Worm (Caenorhabditis elegans) whole organism, L1 larva: ENCODE measurements around the gene R09E10.5.

Experiments used
- fkh-8 ChIP-seq: sonication (generic microtip); optimal IDR thresholded peaks from 2 replicates; lab custom pipeline; 2016; ENCODE audit warnings: mild to moderate bottlenecking, missing genetic modification characterization, missing compliant biosample characterization
- hpl-2 ChIP-seq: fragments of 150-350 bp; optimal IDR thresholded peaks from 2 replicates; lab custom pipeline; 2014; ENCODE audit warnings: missing biosample characterization, missing genetic modification reagents, missing genetic modification characterization
- nhr-90 ChIP-seq: sonication (generic microtip); optimal IDR thresholded peaks from 2 replicates; lab custom pipeline; 2016; ENCODE audit warnings: mild to moderate bottlenecking, missing genetic modification characterization, missing compliant biosample characterization; ENCODE audit not compliant: poor library complexity
- rnt-1 ChIP-seq: sonication (generic microtip); optimal IDR thresholded peaks from 2 replicates; lab custom pipeline; 2016; ENCODE audit warnings: mild to moderate bottlenecking, missing genetic modification characterization, moderate library complexity, missing compliant biosample characterization
- snpc-4 ChIP-seq: fragments of 150-350 bp; optimal IDR thresholded peaks from 2 replicates; lab custom pipeline; 2014; ENCODE audit warnings: missing biosample characterization, missing genetic modification characterization
- unc-130 ChIP-seq: fragments of 150-350 bp; optimal IDR thresholded peaks from 2 replicates; lab custom pipeline; 2017; ENCODE audit warnings: missing biosample characterization, missing genetic modification characterization, inconsistent platforms
- zag-1 ChIP-seq: fragments of 150-350 bp; optimal IDR thresholded peaks from 2 replicates; lab custom pipeline; 2014; ENCODE audit warnings: missing biosample characterization, missing genetic modification characterization
- ztf-4 ChIP-seq: fragments of 150-350 bp; optimal IDR thresholded peaks from 2 replicates; lab custom pipeline; 2014; ENCODE audit warnings: missing biosample characterization, missing genetic modification characterization

DNA sequence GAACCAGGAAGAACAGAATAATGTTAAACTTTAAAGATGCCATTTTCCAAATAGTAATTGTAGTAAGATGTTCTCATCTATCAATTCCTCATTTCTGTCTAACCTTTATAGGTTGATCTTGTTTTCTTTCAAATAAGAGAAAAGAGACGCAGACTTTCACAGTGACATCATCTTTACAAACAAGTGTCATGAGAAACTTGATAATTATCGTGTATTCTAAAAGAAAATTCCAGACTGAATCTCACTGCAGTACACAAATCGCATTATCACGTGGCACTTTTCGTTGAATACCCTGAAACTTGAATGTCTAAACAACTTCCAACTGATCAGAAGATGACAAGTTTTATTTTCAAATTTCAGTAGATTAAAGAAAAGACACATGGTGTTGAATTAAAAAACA, 7.0 kb downstream of the R09E10.5 start, which contains the start of gene R09E10.13:
- TF ChIP-seq unc-130 (tag; lab: Kevin White, UChicago) (no peak), fkh-8 (tag; lab: Kevin White, UChicago) (no peak), rnt-1 (tag; lab: Kevin White, UChicago) (no peak), zag-1 (no peak), hpl-2 (no peak), nhr-90 (tag; lab: Kevin White, UChicago) (no peak), ztf-4 (tag; lab: Kevin White, UChicago) (no peak), snpc-4 (tag; lab: Kevin White, UChicago) (no peak)
